Worm (Caenorhabditis elegans) whole organism, L2 larva: ENCODE data around the gene nhr-1.

Experiments used
- C34F6.9 ChIP-seq: fragments of 150-350 bp; optimal IDR thresholded peaks from 2 replicates; lab custom pipeline; 2014; ENCODE audit warnings: missing biosample characterization, missing genetic modification characterization
- F13H6.1 ChIP-seq: sonication (generic microtip); optimal IDR thresholded peaks from 2 replicates; lab custom pipeline; 2016; ENCODE audit warnings: missing genetic modification characterization, missing compliant biosample characterization
- R02D3.7 ChIP-seq: fragments of 150-350 bp; optimal IDR thresholded peaks from 2 replicates; lab custom pipeline; 2014; ENCODE audit warnings: missing biosample characterization, missing genetic modification characterization
- Y55F3AM.14 ChIP-seq: fragments of 200-800 bp; sonication (Bioruptor generic); optimal IDR thresholded peaks from 2 replicates; lab custom pipeline; 2018; ENCODE audit warnings: mild to moderate bottlenecking, missing genetic modification characterization, missing compliant biosample characterization
- ZK546.5 ChIP-seq: sonication (generic microtip); optimal IDR thresholded peaks from 2 replicates; lab custom pipeline; 2017; ENCODE audit warnings: missing biosample characterization, missing genetic modification characterization
- alr-1 ChIP-seq: fragments of 150-350 bp; optimal IDR thresholded peaks from 2 replicates; lab custom pipeline; 2014; ENCODE audit warnings: missing biosample characterization, missing genetic modification characterization
- aly-2 ChIP-seq: fragments of 150-350 bp; optimal IDR thresholded peaks from 2 replicates; lab custom pipeline; 2014; ENCODE audit warnings: missing biosample characterization, missing genetic modification characterization
- ama-1 ChIP-seq: fragments of 150-350 bp; optimal IDR thresholded peaks from 2 replicates; lab custom pipeline; 2018; ENCODE audit warnings: inconsistent platforms
- ceh-16 ChIP-seq: fragments of 150-350 bp; optimal IDR thresholded peaks from 2 replicates; lab custom pipeline; 2014; ENCODE audit warnings: missing biosample characterization, missing genetic modification characterization
- ceh-82 ChIP-seq: fragments of 150-350 bp; optimal IDR thresholded peaks from 2 replicates; lab custom pipeline; 2014; ENCODE audit warnings: missing biosample characterization, missing genetic modification characterization
- crh-2 ChIP-seq: sonication (generic microtip); optimal IDR thresholded peaks from 2 replicates; lab custom pipeline; 2017; ENCODE audit warnings: missing biosample characterization, missing genetic modification characterization
- dmd-4 ChIP-seq: sonication (generic microtip); optimal IDR thresholded peaks from 2 replicates; lab custom pipeline; 2017; ENCODE audit warnings: missing biosample characterization, missing genetic modification characterization
- egl-27 ChIP-seq: sonication (generic microtip); optimal IDR thresholded peaks from 3 replicates; lab custom pipeline; 2017; ENCODE audit warnings: missing biosample characterization, missing genetic modification reagents, missing genetic modification characterization
- elt-3 ChIP-seq: sonication (generic microtip); optimal IDR thresholded peaks from 2 replicates; lab custom pipeline; 2017; ENCODE audit warnings: missing biosample characterization, missing genetic modification characterization
- fos-1 ChIP-seq: fragments of 150-350 bp; optimal IDR thresholded peaks from 2 replicates; lab custom pipeline; 2014; ENCODE audit warnings: missing biosample characterization, missing genetic modification characterization
- gmeb-1 ChIP-seq: fragments of 150-350 bp; optimal IDR thresholded peaks from 2 replicates; lab custom pipeline; 2014; ENCODE audit warnings: missing biosample characterization, missing genetic modification characterization
- lin-13 ChIP-seq: fragments of 150-350 bp; optimal IDR thresholded peaks from 2 replicates; lab custom pipeline; 2014; ENCODE audit warnings: missing biosample characterization, missing genetic modification reagents, missing genetic modification characterization
- lsy-2 ChIP-seq, 2 experiments: fragments of 150-350 bp in 1 of 2; sonication (generic microtip) in 1 of 2; optimal IDR thresholded peaks; 2 replicates each; lab custom pipeline; 2014 to 2017; ENCODE audit warnings: missing biosample characterization in 2 of 2, missing genetic modification characterization in 2 of 2
- mab-5 ChIP-seq: fragments of 150-350 bp; optimal IDR thresholded peaks from 2 replicates; lab custom pipeline; 2014; ENCODE audit warnings: missing biosample characterization, missing genetic modification characterization
- mbf-1 ChIP-seq: sonication (generic microtip); optimal IDR thresholded peaks from 2 replicates; lab custom pipeline; 2017; ENCODE audit warnings: missing biosample characterization, missing genetic modification characterization
- mdl-1 ChIP-seq, 2 experiments: fragments of 150-350 bp in 1 of 2; sonication (generic microtip) in 1 of 2; optimal IDR thresholded peaks; 2 replicates each; lab custom pipeline; 2017; ENCODE audit warnings: missing biosample characterization in 2 of 2, missing genetic modification characterization in 2 of 2
- nhr-10 ChIP-seq: sonication (generic microtip); optimal IDR thresholded peaks from 2 replicates; lab custom pipeline; 2017; ENCODE audit warnings: missing biosample characterization, missing genetic modification characterization
- nhr-129 ChIP-seq: fragments of 150-350 bp; optimal IDR thresholded peaks from 2 replicates; lab custom pipeline; 2014; ENCODE audit warnings: missing biosample characterization, missing genetic modification characterization
- nhr-21 ChIP-seq: fragments of 150-350 bp; optimal IDR thresholded peaks from 2 replicates; lab custom pipeline; 2014; ENCODE audit warnings: missing biosample characterization, missing genetic modification characterization
- nhr-23 ChIP-seq: fragments of 150-350 bp; optimal IDR thresholded peaks from 2 replicates; lab custom pipeline; 2014; ENCODE audit warnings: missing biosample characterization, missing genetic modification reagents, missing genetic modification characterization
- nhr-25 ChIP-seq: fragments of 150-350 bp; sonication (generic microtip); optimal IDR thresholded peaks from 3 replicates; lab custom pipeline; 2014; ENCODE audit warnings: missing biosample characterization, missing genetic modification characterization
- nhr-6 ChIP-seq: fragments of 150-350 bp; optimal IDR thresholded peaks from 2 replicates; lab custom pipeline; 2014; ENCODE audit warnings: missing biosample characterization, missing genetic modification characterization
- nhr-77 ChIP-seq: fragments of 150-350 bp; optimal IDR thresholded peaks from 2 replicates; lab custom pipeline; 2014; ENCODE audit warnings: missing biosample characterization, missing genetic modification characterization
- peb-1 ChIP-seq: fragments of 150-350 bp; optimal IDR thresholded peaks from 2 replicates; lab custom pipeline; 2014; ENCODE audit warnings: missing biosample characterization, missing genetic modification characterization
- skn-1 ChIP-seq: sonication (generic microtip); optimal IDR thresholded peaks from 2 replicates; lab custom pipeline; 2017; ENCODE audit warnings: missing biosample characterization, missing genetic modification characterization
- sma-9 ChIP-seq, 2 experiments: fragments of 150-350 bp in 1 of 2; sonication (generic microtip) in 1 of 2; optimal IDR thresholded peaks; 2 replicates each; lab custom pipeline; 2014 to 2016; ENCODE audit warnings: missing genetic modification characterization in 2 of 2, mild to moderate bottlenecking in 1 of 2, missing biosample characterization in 1 of 2, missing compliant biosample characterization in 1 of 2, missing genetic modification reagents in 1 of 2, moderate library complexity in 1 of 2
- snpc-4 ChIP-seq: fragments of 150-350 bp; optimal IDR thresholded peaks from 2 replicates; lab custom pipeline; 2014; ENCODE audit warnings: missing biosample characterization, missing genetic modification characterization
- unc-39 ChIP-seq: fragments of 150-350 bp; optimal IDR thresholded peaks from 2 replicates; lab custom pipeline; 2014; ENCODE audit warnings: missing biosample characterization, missing genetic modification characterization
- unc-55 ChIP-seq: fragments of 150-350 bp; sonication (generic microtip); optimal IDR thresholded peaks from 3 replicates; lab custom pipeline; 2014; ENCODE audit warnings: missing biosample characterization, missing genetic modification reagents, missing genetic modification characterization
- unc-62 ChIP-seq: fragments of 150-350 bp; optimal IDR thresholded peaks from 2 replicates; lab custom pipeline; 2014; ENCODE audit warnings: missing biosample characterization, missing genetic modification reagents, missing genetic modification characterization
- zag-1 ChIP-seq: fragments of 150-350 bp; optimal IDR thresholded peaks from 2 replicates; lab custom pipeline; 2014; ENCODE audit warnings: missing biosample characterization, missing genetic modification characterization
- ztf-11 ChIP-seq: sonication (generic microtip); optimal IDR thresholded peaks from 2 replicates; lab custom pipeline; 2017; ENCODE audit warnings: missing biosample characterization, missing genetic modification characterization
- ztf-4 ChIP-seq: fragments of 150-350 bp; optimal IDR thresholded peaks from 2 replicates; lab custom pipeline; 2014; ENCODE audit warnings: missing biosample characterization, missing genetic modification characterization

Gene nhr-1

DNA sequence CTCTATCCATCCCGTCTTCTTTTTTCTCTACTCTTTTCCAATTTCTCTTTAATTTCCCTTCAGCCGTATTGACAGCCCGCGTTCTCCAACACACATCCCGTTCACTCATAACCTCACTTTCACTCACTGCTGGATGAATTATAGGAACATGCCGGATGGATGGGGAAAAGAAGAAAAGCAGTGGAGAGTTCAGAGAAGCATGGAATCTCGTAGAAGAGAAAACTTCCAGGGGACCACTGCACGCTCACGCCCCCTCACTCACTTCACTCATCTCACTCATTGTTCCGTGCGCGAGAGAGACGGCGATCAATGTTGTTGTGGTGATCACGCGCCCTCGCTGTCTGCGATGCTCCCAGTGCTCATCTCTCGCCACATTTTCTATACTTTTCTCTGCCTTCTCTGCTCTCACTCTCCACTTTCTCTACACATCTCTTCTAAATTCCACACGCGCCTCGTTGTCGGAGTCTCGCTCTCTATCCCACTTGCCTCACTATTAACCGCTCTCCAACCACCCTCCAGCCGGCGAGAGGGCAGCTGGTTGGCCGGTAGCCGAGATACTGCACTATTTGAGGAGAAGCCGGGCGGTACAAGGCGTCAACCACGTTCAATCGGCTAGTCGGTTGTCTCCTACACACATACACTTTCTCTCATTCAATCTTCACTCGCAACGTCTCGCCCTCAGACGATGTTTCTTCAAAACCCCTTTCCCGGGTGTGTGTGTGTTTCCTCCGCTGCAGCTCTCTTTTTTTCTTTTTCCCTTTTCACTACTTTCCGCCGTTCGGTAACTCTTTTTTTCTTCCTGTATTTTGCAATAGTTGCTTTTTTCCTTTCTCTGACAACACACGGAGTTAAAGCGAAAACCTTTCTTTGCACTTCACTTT is 33.9 kb upstream of the nhr-1 start (continued):
- TF ChIP-seq nhr-129 (tag; lab: Kevin White, UChicago) (peak; percentile 77), peb-1 (tag; lab: Kevin White, UChicago) (no peak)

DNA sequence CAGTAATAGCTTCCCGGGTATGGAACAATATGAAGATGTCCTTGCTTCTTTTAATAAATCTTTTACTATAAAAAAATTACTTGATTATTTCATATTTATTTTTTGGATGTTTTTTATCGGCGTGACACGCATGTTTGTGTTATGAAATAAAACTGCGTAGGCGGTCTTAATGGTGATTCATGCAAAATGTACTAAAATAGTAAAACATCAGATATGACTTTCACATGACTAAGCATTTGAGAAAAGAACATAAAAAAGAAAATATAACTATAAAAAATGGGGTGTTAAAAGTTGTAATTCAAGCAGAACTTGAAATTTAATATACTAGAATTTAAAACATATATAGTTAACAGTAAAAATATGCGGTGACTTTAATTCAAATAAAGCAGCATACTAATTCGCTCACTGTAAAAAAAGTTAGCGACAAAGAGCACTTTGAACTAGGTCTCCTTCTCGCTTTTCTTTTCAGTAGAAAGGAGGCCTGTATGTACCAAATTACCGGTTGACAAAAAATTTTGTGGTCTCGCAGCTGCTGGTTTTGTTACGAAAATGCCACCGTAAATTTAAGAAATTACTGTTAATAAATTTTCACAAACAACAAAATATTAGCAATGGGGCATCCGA is 31.9 kb upstream of the nhr-1 start:
- TF ChIP-seq nhr-129 (tag; lab: Kevin White, UChicago) (no peak), nhr-10 (tag; lab: Kevin White, UChicago) (no peak), C34F6.9 (tag; lab: Kevin White, UChicago) (peak; percentile 18), ztf-4 (peak; percentile 65), lsy-2 (tag; optimal IDR thresholded peaks at IDR 0.05; lab: Kevin White, UChicago) (no peak)

DNA sequence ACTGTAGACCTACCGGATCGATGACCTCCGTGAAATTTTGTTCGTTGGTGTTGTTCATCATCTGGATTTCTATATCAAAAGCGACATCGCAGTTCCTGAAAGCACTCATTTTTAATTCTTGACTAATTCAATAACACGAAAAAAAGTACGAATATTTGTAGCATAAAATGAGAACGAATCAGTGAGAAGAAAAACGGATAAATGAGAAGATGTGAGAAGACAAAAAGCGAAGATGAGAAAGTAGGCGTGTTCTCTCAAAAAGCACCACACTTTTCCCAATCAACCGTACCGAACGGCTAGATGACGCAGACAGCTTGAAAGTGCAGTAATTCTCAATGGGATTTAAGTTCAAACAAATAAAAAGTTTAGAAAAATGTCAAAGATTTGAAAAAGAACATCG is 27.1 kb upstream of the nhr-1 start, which contains the start of gene npr-24:
TSS of gene npr-24 (minus strand) at position 101 of the 400 bp plus-strand sequence.
- TF ChIP-seq gmeb-1 (tag; lab: Kevin White, UChicago) = no peak
- TF ChIP-seq egl-27 = no peak
- TF ChIP-seq F13H6.1 = no peak
- TF ChIP-seq ceh-82 (tag; lab: Kevin White, UChicago) = no peak
- TF ChIP-seq nhr-6 (tag; lab: Kevin White, UChicago) = no peak
- no peak for TF ChIP-seq ztf-4

ce11 chrX:17502246-17502645 is 11.6 kb upstream of the nhr-1 start:
- no peak for TF ChIP-seq lin-13 (GFP tag; lab: Kevin White, UChicago)
- no peak for TF ChIP-seq unc-55 (GFP tag; lab: Kevin White, UChicago)
- TF ChIP-seq ZK546.5 = no peak
- TF ChIP-seq Y55F3AM.14 (GFP tag; lab: Kevin White, UChicago) = no peak
- TF ChIP-seq sma-9 (GFP tag; optimal IDR thresholded peaks at IDR 0.05; lab: Kevin White, UChicago) = peak; percentile 41
- TF ChIP-seq sma-9 (tag; optimal IDR thresholded peaks at IDR 0.05; lab: Kevin White, UChicago) = no peak
- TF ChIP-seq peb-1 (tag; lab: Kevin White, UChicago) = no peak
- TF ChIP-seq nhr-23 (tag; lab: Kevin White, UChicago) = no peak

- TF ChIP-seq fos-1 (tag; lab: Kevin White, UChicago) = peak; percentile 35
- TF ChIP-seq ceh-16 (tag; lab: Kevin White, UChicago) = no peak
- peak; percentile 55 for TF ChIP-seq crh-2 (tag; lab: Kevin White, UChicago)
- no peak for TF ChIP-seq R02D3.7
- TF ChIP-seq ztf-11 (tag; lab: Kevin White, UChicago) = no peak
- TF ChIP-seq lsy-2 (tag; optimal IDR thresholded peaks at IDR 0.05; lab: Kevin White, UChicago) = peak in 1 of 2 experiments; percentile 30
- no peak for TF ChIP-seq peb-1 (tag; lab: Kevin White, UChicago)
- TF ChIP-seq unc-62 (GFP tag; lab: Kevin White, UChicago) = no peak
- peak; percentile 26 for TF ChIP-seq F13H6.1
- peak; percentile 73 for TF ChIP-seq sma-9 (GFP tag; optimal IDR thresholded peaks at IDR 0.05; lab: Kevin White, UChicago)
- TF ChIP-seq sma-9 (tag; optimal IDR thresholded peaks at IDR 0.05; lab: Kevin White, UChicago) = no peak
Measured at ce11 chrX:17504447-17504846, 9.4 kb upstream of the nhr-1 start.

DNA sequence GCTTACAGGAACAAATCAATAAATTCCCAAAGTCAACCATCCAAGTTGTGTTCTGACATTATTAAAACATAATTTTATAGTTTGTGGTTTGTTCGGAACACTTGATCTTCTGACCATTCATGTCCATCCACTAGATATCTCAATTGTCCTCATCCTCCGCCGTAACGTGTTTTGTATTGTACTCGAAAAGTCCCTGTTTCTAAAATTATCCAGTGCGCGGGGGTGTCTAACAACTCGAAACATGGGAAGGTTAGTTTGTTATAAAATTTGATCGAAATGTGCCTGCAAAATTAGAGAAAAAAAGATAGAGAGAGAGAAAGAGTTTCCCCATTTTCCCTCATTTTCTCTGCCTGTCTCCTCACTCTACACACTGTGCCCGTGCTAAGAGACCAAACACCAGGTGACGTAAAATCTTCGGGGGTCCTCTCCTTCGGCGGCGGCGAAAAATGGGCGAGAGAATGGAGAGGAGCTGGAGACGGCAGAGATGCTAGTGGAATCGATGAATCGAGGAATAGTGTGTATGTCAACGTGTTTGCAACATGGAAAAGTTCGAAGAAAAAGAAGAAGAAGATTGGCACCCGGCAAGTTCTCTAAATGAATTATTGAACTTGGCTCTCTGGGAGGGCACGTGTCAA is 8.2 kb upstream of the nhr-1 start:
- peak; percentile 77 for TF ChIP-seq C34F6.9 (tag; lab: Kevin White, UChicago)
- peak; percentile 99 for TF ChIP-seq F13H6.1
- peak; percentile 71 for TF ChIP-seq nhr-21 (tag; lab: Kevin White, UChicago)
- peak; percentile 92 for TF ChIP-seq crh-2 (tag; lab: Kevin White, UChicago)
- peak; percentile 33 for TF ChIP-seq nhr-77
- no peak for TF ChIP-seq unc-39 (tag; lab: Kevin White, UChicago)
- peak; percentile 91 for TF ChIP-seq unc-55 (GFP tag; lab: Kevin White, UChicago)
- TF ChIP-seq mab-5 (tag; lab: Kevin White, UChicago) = peak; percentile 74
- peak; percentile 78 for TF ChIP-seq nhr-6 (tag; lab: Kevin White, UChicago)
- no peak for TF ChIP-seq skn-1
- peak; percentile 90 to 95 for TF ChIP-seq mdl-1 (tag; optimal IDR thresholded peaks at IDR 0.05; lab: Kevin White, UChicago)
- no peak for TF ChIP-seq alr-1
- TF ChIP-seq mbf-1 = no peak
- no peak for TF ChIP-seq ama-1 (lab: Kevin White, UChicago)
- no peak for TF ChIP-seq aly-2
- no peak for TF ChIP-seq elt-3 (tag; lab: Kevin White, UChicago)
- no peak for TF ChIP-seq unc-62 (GFP tag; lab: Kevin White, UChicago)
- peak; percentile 29 for TF ChIP-seq snpc-4 (tag; lab: Kevin White, UChicago)
- no peak for TF ChIP-seq dmd-4 (tag; lab: Kevin White, UChicago)
- peak; percentile 59 for TF ChIP-seq nhr-25 (tag; lab: Kevin White, UChicago)
- peak; percentile 54 for TF ChIP-seq ceh-16 (tag; lab: Kevin White, UChicago)
- no peak for TF ChIP-seq nhr-23 (tag; lab: Kevin White, UChicago)
- TF ChIP-seq lin-13 (GFP tag; lab: Kevin White, UChicago) = peak; percentile 66
- TF ChIP-seq gmeb-1 (tag; lab: Kevin White, UChicago) = peak; percentile 71
- peak; percentile 90 for TF ChIP-seq zag-1 (tag; lab: Kevin White, UChicago)
